Worm (Caenorhabditis elegans) whole organism, L4 larva: Measurements from ENCODE around the gene clec-121.

Experiments used
- Y105C5A.15 ChIP-seq: fragments of 200-800 bp; sonication (Bioruptor generic); IDR thresholded peaks from 2 replicates; pipeline ENCODE4 v1.3.6; 2022; ENCODE audit warnings: missing genetic modification characterization, missing compliant biosample characterization
- dmd-9 ChIP-seq: fragments of 200-800 bp; sonication (Bioruptor generic); IDR thresholded peaks from 2 replicates; pipeline ENCODE4 v1.3.6; 2022; ENCODE audit warnings: missing genetic modification reagents, missing genetic modification characterization, missing compliant biosample characterization
- duxl-1 ChIP-seq: sonication (generic microtip); optimal IDR thresholded peaks from 2 replicates; lab custom pipeline; 2016; ENCODE audit warnings: mild to moderate bottlenecking, missing genetic modification characterization, moderate library complexity, missing compliant biosample characterization; ENCODE audit not compliant: poor library complexity
- lsy-2 ChIP-seq, 2 experiments: fragments of 150-350 bp in 1 of 2; sonication (generic microtip) in 1 of 2; optimal IDR thresholded peaks; 2 replicates each; lab custom pipeline; 2014 to 2017; ENCODE audit warnings: missing biosample characterization in 2 of 2, missing genetic modification characterization in 2 of 2

DNA sequence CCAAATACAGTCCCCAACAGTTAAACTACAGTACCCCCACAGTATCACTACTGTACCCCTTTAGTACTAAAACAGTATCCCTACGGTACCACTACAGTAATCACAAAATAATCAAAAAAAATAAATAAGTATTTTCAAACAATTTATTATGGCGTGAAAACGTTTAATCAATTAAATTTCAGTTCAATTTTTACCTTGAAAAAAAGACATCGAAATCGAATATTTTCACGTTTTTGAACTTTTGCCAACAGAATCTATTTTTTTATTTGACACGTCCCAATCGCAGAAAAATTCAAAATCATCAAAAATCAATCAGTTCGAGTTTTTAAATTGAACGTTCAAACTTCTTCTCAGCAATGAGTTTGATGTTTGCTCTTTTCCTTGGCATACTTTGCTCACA lies 11.8 kb downstream of the clec-121 start, which contains the start of gene clec-123:
- no peak for TF ChIP-seq lsy-2 (tag; optimal IDR thresholded peaks at IDR 0.05; lab: Kevin White, UChicago)
- TF ChIP-seq duxl-1 (tag; lab: Kevin White, UChicago) = no peak
- no peak for TF ChIP-seq Y105C5A.15 (GFP tag; lab: Robert Waterston, UW)
- no peak for TF ChIP-seq dmd-9
